Fruit fly (Drosophila melanogaster) whole organism, embryonic: ENCODE results near the gene CG4465.
A peak's percentile ranks its signal among the peaks of the same experiment; 100 is the strongest.

Experiments
- B-H1 ChIP-seq: fragments of 200-800 bp; sonication (Bioruptor generic); IDR thresholded peaks from 3 replicates; pipeline ENCODE4 v1.3.6; 2022; ENCODE audit warnings: missing biosample characterization, missing genetic modification characterization
- BtbVII ChIP-seq: fragments of 200-800 bp; sonication (Bioruptor generic); optimal IDR thresholded peaks from 3 replicates; lab custom pipeline; 2017; ENCODE audit warnings: missing biosample characterization, mild to moderate bottlenecking, missing genetic modification characterization
- CG10267 ChIP-seq: fragments of 200-800 bp; sonication (Bioruptor generic); optimal IDR thresholded peaks from 2 replicates; lab custom pipeline; 2018; ENCODE audit warnings: missing biosample characterization, mild to moderate bottlenecking, missing genetic modification characterization, moderate library complexity
- CG10543 ChIP-seq: fragments of 200-800 bp; sonication (Bioruptor generic); optimal IDR thresholded peaks from 3 replicates; lab custom pipeline; 2017; ENCODE audit warnings: missing biosample characterization, mild to moderate bottlenecking, missing genetic modification characterization, moderate library complexity
- CG10654 ChIP-seq: fragments of 200-800 bp; sonication (Bioruptor generic); optimal IDR thresholded peaks from 2 replicates; lab custom pipeline; 2016; ENCODE audit warnings: missing biosample characterization, missing genetic modification characterization
- CG11247 ChIP-seq: fragments of 200-800 bp; sonication (Bioruptor generic); IDR thresholded peaks from 2 replicates; pipeline ENCODE4 v1.3.6; 2022; ENCODE audit warnings: missing biosample characterization, missing genetic modification characterization
- CG11504 ChIP-seq: fragments of 200-800 bp; sonication (Bioruptor generic); optimal IDR thresholded peaks from 3 replicates; lab custom pipeline; 2019; ENCODE audit warnings: missing biosample characterization, mild to moderate bottlenecking, missing genetic modification characterization, moderate library complexity
- CG12391 ChIP-seq: fragments of 200-800 bp; sonication (Bioruptor generic); optimal IDR thresholded peaks from 3 replicates; lab custom pipeline; 2018; ENCODE audit warnings: missing biosample characterization, mild to moderate bottlenecking, missing genetic modification characterization, moderate library complexity
- CG12769 ChIP-seq: fragments of 200-800 bp; sonication (Bioruptor generic); optimal IDR thresholded peaks from 2 replicates; lab custom pipeline; 2019; ENCODE audit warnings: missing biosample characterization, mild to moderate bottlenecking, missing genetic modification characterization, moderate library complexity
- CG13287 ChIP-seq: fragments of 200-800 bp; sonication (Bioruptor generic); IDR thresholded peaks from 2 replicates; pipeline ENCODE4 v1.3.6; 2022; ENCODE audit warnings: missing biosample characterization, missing genetic modification characterization; ENCODE audit not compliant: partially characterized antibody
- CG13775 ChIP-seq: fragments of 200-800 bp; sonication (Bioruptor generic); optimal IDR thresholded peaks from 3 replicates; lab custom pipeline; 2017; ENCODE audit warnings: missing biosample characterization, mild to moderate bottlenecking, missing genetic modification characterization
- CG14441 ChIP-seq: fragments of 200-800 bp; sonication (Bioruptor generic); IDR thresholded peaks from 2 replicates; pipeline ENCODE4 v1.3.6; 2022; ENCODE audit warnings: missing biosample characterization, missing genetic modification characterization
- CG15269 ChIP-seq: fragments of 200-800 bp; sonication (Bioruptor generic); optimal IDR thresholded peaks from 2 replicates; lab custom pipeline; 2018; ENCODE audit warnings: missing biosample characterization, mild to moderate bottlenecking, missing genetic modification characterization, moderate library complexity
- CG17359 ChIP-seq: fragments of 200-800 bp; sonication (Bioruptor generic); optimal IDR thresholded peaks from 3 replicates; lab custom pipeline; 2018; ENCODE audit warnings: missing biosample characterization, mild to moderate bottlenecking, missing genetic modification characterization, moderate library complexity
- CG17829 ChIP-seq: fragments of 200-800 bp; optimal IDR thresholded peaks from 2 replicates; lab custom pipeline; 2019; ENCODE audit warnings: missing biosample characterization, mild to moderate bottlenecking, missing genetic modification characterization, moderate library complexity
- CG18599 ChIP-seq: fragments of 200-800 bp; sonication (Bioruptor generic); optimal IDR thresholded peaks from 3 replicates; lab custom pipeline; 2017; ENCODE audit warnings: missing biosample characterization, missing genetic modification characterization, mild to moderate bottlenecking, moderate library complexity, missing genetic modification reagents
- CG2120 ChIP-seq: fragments of 200-800 bp; sonication (Bioruptor generic); optimal IDR thresholded peaks from 3 replicates; lab custom pipeline; 2016; ENCODE audit warnings: missing biosample characterization, missing genetic modification characterization
- CG2678 ChIP-seq: fragments of 200-800 bp; sonication (Bioruptor generic); optimal IDR thresholded peaks from 3 replicates; lab custom pipeline; 2019; ENCODE audit warnings: missing biosample characterization, mild to moderate bottlenecking, missing genetic modification characterization, moderate library complexity
- CG30403 ChIP-seq: fragments of 200-800 bp; sonication (Bioruptor generic); optimal IDR thresholded peaks from 3 replicates; lab custom pipeline; 2016; ENCODE audit warnings: missing biosample characterization, missing genetic modification characterization
- CG3838 ChIP-seq: fragments of 200-800 bp; sonication (Bioruptor generic); optimal IDR thresholded peaks from 3 replicates; lab custom pipeline; 2016; ENCODE audit warnings: missing biosample characterization, missing genetic modification characterization
- CG7839 ChIP-seq: fragments of 200-800 bp; sonication (Bioruptor generic); optimal IDR thresholded peaks from 3 replicates; lab custom pipeline; 2018; ENCODE audit warnings: missing biosample characterization, mild to moderate bottlenecking, missing genetic modification characterization, moderate library complexity
- CG8290 ChIP-seq, 3 experiments: fragments of 200-800 bp; sonication (Bioruptor generic); optimal IDR thresholded peaks; 2 replicates each; lab custom pipeline; 2016 to 2019; ENCODE audit warnings: missing biosample characterization in 3 of 3, missing genetic modification characterization in 3 of 3, mild to moderate bottlenecking in 2 of 3, moderate library complexity in 1 of 3
- CG8944 ChIP-seq: fragments of 200-800 bp; sonication (Bioruptor generic); optimal IDR thresholded peaks from 3 replicates; lab custom pipeline; 2016; ENCODE audit warnings: missing biosample characterization, missing genetic modification characterization
- CG9932 ChIP-seq: fragments of 200-800 bp; sonication (Bioruptor generic); IDR thresholded peaks from 2 replicates; pipeline ENCODE4 v1.3.6; 2022; ENCODE audit warnings: missing biosample characterization, missing genetic modification characterization
- CoRest ChIP-seq: fragments of 200-800 bp; sonication (Bioruptor generic); optimal IDR thresholded peaks from 3 replicates; lab custom pipeline; 2018; ENCODE audit warnings: missing biosample characterization, mild to moderate bottlenecking, missing genetic modification characterization, moderate library complexity
- Dll ChIP-seq: fragments of 200-800 bp; sonication (Bioruptor generic); IDR thresholded peaks from 4 replicates; pipeline ENCODE4 v1.3.6; 2022; ENCODE audit warnings: missing biosample characterization, missing genetic modification characterization; ENCODE audit not compliant: partially characterized antibody
- Drgx ChIP-seq: fragments of 200-800 bp; sonication (Bioruptor generic); IDR thresholded peaks from 2 replicates; pipeline ENCODE4 v1.3.6; 2022; ENCODE audit warnings: missing biosample characterization, missing genetic modification characterization
- HLHmδ ChIP-seq: fragments of 200-800 bp; sonication (Bioruptor generic); optimal IDR thresholded peaks from 2 replicates; lab custom pipeline; 2018; ENCODE audit warnings: missing biosample characterization, mild to moderate bottlenecking, missing genetic modification characterization, moderate library complexity
- Hr78 ChIP-seq, 2 experiments: fragments of 200-800 bp in 1 of 2; fragments of >200 bp in 1 of 2; sonication (Bioruptor generic) in 1 of 2; optimal IDR thresholded peaks; 2 replicates each; lab custom pipeline; 2017 to 2019; ENCODE audit warnings: missing biosample characterization in 2 of 2, missing genetic modification characterization in 2 of 2, mild to moderate bottlenecking in 1 of 2, moderate library complexity in 1 of 2
- Meics ChIP-seq: fragments of 200-800 bp; sonication (Bioruptor generic); optimal IDR thresholded peaks from 2 replicates; lab custom pipeline; 2017; ENCODE audit warnings: missing biosample characterization, mild to moderate bottlenecking, missing genetic modification characterization
- Nf-YB ChIP-seq: fragments of 200-800 bp; sonication (Bioruptor generic); optimal IDR thresholded peaks from 3 replicates; lab custom pipeline; 2019; ENCODE audit warnings: missing biosample characterization, mild to moderate bottlenecking, missing genetic modification characterization, moderate library complexity
- Side ChIP-seq: fragments of 200-800 bp; sonication (Bioruptor generic); optimal IDR thresholded peaks from 2 replicates; lab custom pipeline; 2016; ENCODE audit warnings: missing biosample characterization, missing genetic modification characterization
- Sox100B ChIP-seq: fragments of 200-800 bp; sonication (Bioruptor generic); optimal IDR thresholded peaks from 3 replicates; lab custom pipeline; 2018; ENCODE audit warnings: missing biosample characterization, mild to moderate bottlenecking, missing genetic modification characterization
- Sry-β ChIP-seq: fragments of 200-800 bp; sonication (Bioruptor generic); optimal IDR thresholded peaks from 2 replicates; lab custom pipeline; 2018; ENCODE audit warnings: missing biosample characterization, mild to moderate bottlenecking, missing genetic modification characterization, moderate library complexity
- Ssrp ChIP-seq: fragments of 200-800 bp; sonication (Bioruptor generic); optimal IDR thresholded peaks from 2 replicates; lab custom pipeline; 2018; ENCODE audit warnings: missing biosample characterization, mild to moderate bottlenecking, missing genetic modification characterization, moderate library complexity
- Trl ChIP-seq, 3 experiments: fragments of >200 bp in 2 of 3; fragments of 200-800 bp in 1 of 3; sonication (Bioruptor generic) in 1 of 3; optimal IDR thresholded peaks; 2 replicates in 1 of 3; 3 replicates in 2 of 3; lab custom pipeline; 2016 to 2017; ENCODE audit warnings: missing biosample characterization in 1 of 3, missing genetic modification characterization in 1 of 3
- corto ChIP-seq: fragments of 200-800 bp; sonication (Bioruptor generic); optimal IDR thresholded peaks from 2 replicates; lab custom pipeline; 2016; ENCODE audit warnings: missing biosample characterization, mild to moderate bottlenecking, missing genetic modification characterization, moderate library complexity
- danr ChIP-seq: fragments of 200-800 bp; sonication (Bioruptor generic); IDR thresholded peaks from 2 replicates; pipeline ENCODE4 v1.3.6; 2022; ENCODE audit warnings: missing biosample characterization, missing genetic modification characterization
- eve ChIP-seq, 2 experiments: fragments of >200 bp; optimal IDR thresholded peaks; 2 replicates each; lab custom pipeline; 2017; ENCODE audit warnings: missing biosample characterization in 2 of 2, missing genetic modification characterization in 2 of 2
- gem ChIP-seq: fragments of 200-800 bp; sonication (Bioruptor generic); optimal IDR thresholded peaks from 2 replicates; lab custom pipeline; 2019; ENCODE audit warnings: missing biosample characterization, mild to moderate bottlenecking, missing genetic modification characterization, moderate library complexity
- lola ChIP-seq, 3 experiments: fragments of >200 bp in 2 of 3; fragments of 200-800 bp in 1 of 3; sonication (Bioruptor generic) in 1 of 3; optimal IDR thresholded peaks; 2 replicates each; lab custom pipeline; 2017 to 2019; ENCODE audit warnings: missing biosample characterization in 3 of 3, missing genetic modification characterization in 3 of 3, mild to moderate bottlenecking in 1 of 3, moderate library complexity in 1 of 3
- org-1 ChIP-seq: fragments of 200-800 bp; sonication (Bioruptor generic); optimal IDR thresholded peaks from 2 replicates; lab custom pipeline; 2017; ENCODE audit warnings: missing biosample characterization, missing genetic modification characterization
- row ChIP-seq: fragments of 200-800 bp; sonication (Bioruptor generic); IDR thresholded peaks from 3 replicates; pipeline ENCODE4 v1.3.6; 2022; ENCODE audit warnings: missing biosample characterization, missing genetic modification characterization
- so ChIP-seq: fragments of 200-800 bp; sonication (Bioruptor generic); IDR thresholded peaks from 3 replicates; pipeline ENCODE4 v1.3.6; 2022; ENCODE audit warnings: missing biosample characterization, missing genetic modification characterization
- wdn ChIP-seq: fragments of 200-800 bp; sonication (Bioruptor generic); IDR thresholded peaks from 2 replicates; pipeline ENCODE4 v1.3.6; 2022; ENCODE audit warnings: missing biosample characterization, missing genetic modification characterization
- wor ChIP-seq: fragments of 200-800 bp; sonication (Bioruptor generic); IDR thresholded peaks from 2 replicates; pipeline ENCODE4 v1.3.6; 2022; ENCODE audit warnings: missing biosample characterization, missing genetic modification characterization
- zfh2 ChIP-seq: fragments of 200-800 bp; sonication (Bioruptor generic); optimal IDR thresholded peaks from 2 replicates; lab custom pipeline; 2016; ENCODE audit warnings: missing biosample characterization, missing genetic modification characterization

The CG4465 gene

dm6 chr3R:19891363-19891762 lies 26.3 kb downstream of the CG4465 start (continued):
- TF ChIP-seq CG10654 (GFP tag; lab: Kevin White, UChicago) (no peak), CG11247 (GFP tag; lab: Robert Waterston, UW) (no peak), CG8944 (no peak), BtbVII (GFP tag; lab: Kevin White, UChicago) (no peak), B-H1 (no peak), CG9932 (GFP tag; lab: Robert Waterston, UW) (peak; percentile 24; the same call in 1 of the 2 replicates), gem (tag; lab: Kevin White, UChicago) (peak; percentile 6), Side (GFP tag; lab: Kevin White, UChicago) (no peak), CG18599 (no peak), CG17829 (tag; lab: Kevin White, UChicago) (no peak), org-1 (GFP tag; lab: Kevin White, UChicago) (no peak), danr (GFP tag; lab: Robert Waterston, UW) (no peak), wdn (no peak), CG8290 (GFP tag; optimal IDR thresholded peaks at IDR 0.05; lab: Kevin White, UChicago) (no peak), CG8290 (tag; optimal IDR thresholded peaks at IDR 0.05; lab: Kevin White, UChicago) (no peak), CG3838 (GFP tag; lab: Kevin White, UChicago) (no peak)

dm6 chr3R:19890340-19890998 lies 27.2 kb downstream of the CG4465 start, which contains the start of gene CG4733:
Gene CG4733, plus strand, starts transcription at chr3R:19890689.
- peak; percentile 14 for TF ChIP-seq CG15269 (tag; lab: Kevin White, UChicago)
- peak; percentile 18 for TF ChIP-seq Ssrp
- TF ChIP-seq CG13775 (GFP tag; lab: Kevin White, UChicago) = peak; percentile 23
- peak in 1 of 3 experiments; percentile 40 for TF ChIP-seq lola (GFP tag; optimal IDR thresholded peaks at IDR 0.05; lab: Kevin White, UChicago)
- peak; percentile 5 for TF ChIP-seq Nf-YB (GFP tag; lab: Kevin White, UChicago)
- peak in 1 of 2 experiments; percentile 49 for TF ChIP-seq Trl (optimal IDR thresholded peaks at IDR 0.05; lab: Kevin White, UChicago)
- no peak for TF ChIP-seq Trl (GFP tag; optimal IDR thresholded peaks at IDR 0.05; lab: Kevin White, UChicago)
- TF ChIP-seq so (GFP tag; lab: Robert Waterston, UW) = peak; percentile 71; the same call in 1 of the 3 replicates
- peak; percentile 27 for TF ChIP-seq Meics (GFP tag; lab: Kevin White, UChicago)
- TF ChIP-seq wor (GFP tag; lab: Robert Waterston, UW) = no peak
- TF ChIP-seq CG12769 (tag; lab: Kevin White, UChicago) = peak; percentile 79
- TF ChIP-seq Sox100B (GFP tag; lab: Kevin White, UChicago) = peak; percentile 38
- peak; percentile 10 for TF ChIP-seq CG7839 (tag; lab: Kevin White, UChicago)
- TF ChIP-seq row (GFP tag; lab: Robert Waterston, UW) = peak; percentile 91
- no peak for TF ChIP-seq CG10267 (tag; lab: Kevin White, UChicago)
- TF ChIP-seq Dll (GFP tag; lab: Robert Waterston, UW) = 0 out of 4 replicates have a peak, but pooled peaks have one; percentile 32
- peak; percentile 46 for TF ChIP-seq CG2678 (tag; lab: Kevin White, UChicago)
- peak in 1 of 2 experiments; percentile 14 for TF ChIP-seq Hr78 (GFP tag; optimal IDR thresholded peaks at IDR 0.05; lab: Kevin White, UChicago)
- TF ChIP-seq eve (GFP tag; optimal IDR thresholded peaks at IDR 0.05; lab: Kevin White, UChicago) = no peak
- no peak for TF ChIP-seq zfh2
- TF ChIP-seq CG2120 = peak; percentile 32
- no peak for TF ChIP-seq CG14441 (GFP tag; lab: Robert Waterston, UW)
- TF ChIP-seq CG12391 (tag; lab: Kevin White, UChicago) = peak; percentile 18
- TF ChIP-seq gem (tag; lab: Kevin White, UChicago) = peak; percentile 43
- TF ChIP-seq CG13287 = peak; percentile 30
- TF ChIP-seq Sry-β (GFP tag; lab: Kevin White, UChicago) = peak; percentile 97
- no peak for TF ChIP-seq CG17359
- no peak for TF ChIP-seq corto (GFP tag; lab: Kevin White, UChicago)
- peak; percentile 31 for TF ChIP-seq CG30403
- TF ChIP-seq Drgx (GFP tag; lab: Robert Waterston, UW) = peak; percentile 49
- peak; percentile 44 for TF ChIP-seq CoRest
- TF ChIP-seq HLHmδ (GFP tag; lab: Kevin White, UChicago) = peak; percentile 45
- TF ChIP-seq CG11504 (tag; lab: Kevin White, UChicago) = peak; percentile 24
- peak; percentile 25 for TF ChIP-seq CG10543 (GFP tag; lab: Kevin White, UChicago)
